Worm (Caenorhabditis elegans) whole organism, young adult: Measurements from ENCODE around the gene mboa-6.

Source experiments
- F39B2.1 ChIP-seq: fragments of 200-800 bp; sonication (Bioruptor generic); IDR thresholded peaks from 2 replicates; pipeline ENCODE4 v1.3.6; 2022; ENCODE audit warnings: missing genetic modification reagents, missing genetic modification characterization, missing compliant biosample characterization
- F52B5.7 ChIP-seq: sonication (generic microtip); optimal IDR thresholded peaks from 2 replicates; lab custom pipeline; 2016; ENCODE audit warnings: mild to moderate bottlenecking, missing genetic modification characterization, missing compliant biosample characterization
- F57A8.1 ChIP-seq: fragments of 200-800 bp; sonication (Bioruptor generic); optimal IDR thresholded peaks from 2 replicates; lab custom pipeline; 2018; ENCODE audit warnings: mild to moderate bottlenecking, missing genetic modification characterization, moderate library complexity, missing compliant biosample characterization
- K12H6.12 ChIP-seq: fragments of 200-800 bp; sonication (Bioruptor generic); optimal IDR thresholded peaks from 2 replicates; lab custom pipeline; 2018; ENCODE audit warnings: mild to moderate bottlenecking, missing genetic modification characterization, missing compliant biosample characterization
- attf-5 ChIP-seq: fragments of 200-800 bp; sonication (Bioruptor generic); optimal IDR thresholded peaks from 2 replicates; lab custom pipeline; 2018; ENCODE audit warnings: mild to moderate bottlenecking, missing genetic modification characterization, missing compliant biosample characterization
- cebp-2 ChIP-seq: fragments of 200-800 bp; sonication (Bioruptor generic); IDR thresholded peaks from 2 replicates; pipeline ENCODE4 v1.3.6; 2022; ENCODE audit warnings: missing genetic modification characterization, missing compliant biosample characterization
- dox-1 ChIP-seq: fragments of 200-800 bp; sonication (Bioruptor generic); IDR thresholded peaks from 2 replicates; pipeline ENCODE4 v1.3.6; 2022; ENCODE audit warnings: missing genetic modification reagents, missing genetic modification characterization, missing compliant biosample characterization
- efl-1 ChIP-seq: fragments of 150-350 bp; optimal IDR thresholded peaks from 2 replicates; lab custom pipeline; 2014; ENCODE audit warnings: missing biosample characterization, missing genetic modification reagents, missing genetic modification characterization
- ets-4 ChIP-seq: fragments of 200-800 bp; sonication (Bioruptor generic); optimal IDR thresholded peaks from 2 replicates; lab custom pipeline; 2018; ENCODE audit warnings: mild to moderate bottlenecking, missing genetic modification characterization, missing compliant biosample characterization
- hlh-26 ChIP-seq: fragments of 200-800 bp; sonication (Bioruptor generic); conservative IDR thresholded peaks from 2 replicates; pipeline ENCODE4 v1.3.6; 2022; ENCODE audit warnings: missing genetic modification reagents, missing genetic modification characterization, missing compliant biosample characterization
- mel-28 ChIP-seq: sonication (generic microtip); optimal IDR thresholded peaks from 2 replicates; lab custom pipeline; 2016; ENCODE audit warnings: borderline replicate concordance, mild to moderate bottlenecking, missing genetic modification characterization, missing compliant biosample characterization
- nhr-27 ChIP-seq: fragments of 200-800 bp; sonication (Bioruptor generic); optimal IDR thresholded peaks from 2 replicates; lab custom pipeline; 2018; ENCODE audit warnings: mild to moderate bottlenecking, missing genetic modification characterization, moderate library complexity, missing compliant biosample characterization
- pha-4 ChIP-seq: fragments of 150-350 bp; sonication (generic microtip); optimal IDR thresholded peaks from 2 replicates; lab custom pipeline; 2014; ENCODE audit warnings: missing biosample characterization, missing genetic modification reagents, missing genetic modification characterization
- unc-62 ChIP-seq: fragments of 150-350 bp; optimal IDR thresholded peaks from 2 replicates; lab custom pipeline; 2014; ENCODE audit warnings: missing biosample characterization, missing genetic modification reagents, missing genetic modification characterization

ce11 chrIII:2006937-2007336 is 45.2 kb upstream of the mboa-6 start:
- TF ChIP-seq F52B5.7, result no peak
- no peak for TF ChIP-seq hlh-26 (GFP tag; lab: Robert Waterston, UW)
- TF ChIP-seq F57A8.1, result no peak
- no peak for TF ChIP-seq attf-5 (GFP tag; lab: Kevin White, UChicago)
- no peak for TF ChIP-seq nhr-27 (tag; lab: Kevin White, UChicago)
- TF ChIP-seq K12H6.12 (tag; lab: Kevin White, UChicago), result no peak
- no peak for TF ChIP-seq F39B2.1
- TF ChIP-seq pha-4 (tag; lab: Kevin White, UChicago), result no peak
- no peak for TF ChIP-seq ets-4 (GFP tag; lab: Kevin White, UChicago)
- TF ChIP-seq cebp-2 (GFP tag; lab: Robert Waterston, UW), result no peak
- no peak for TF ChIP-seq dox-1 (GFP tag; lab: Robert Waterston, UW)
- no peak for TF ChIP-seq mel-28
- no peak for TF ChIP-seq efl-1 (GFP tag; lab: Kevin White, UChicago)
- TF ChIP-seq unc-62, result no peak
